Worm (Caenorhabditis elegans) whole organism, early embryonic: ENCODE measurements around the gene ugt-60.

Experiments used
- B0310.2 ChIP-seq: sonication (generic microtip); optimal IDR thresholded peaks from 2 replicates; lab custom pipeline; 2016; ENCODE audit warnings: mild to moderate bottlenecking, missing genetic modification characterization, missing compliant biosample characterization
- ama-1 ChIP-seq: fragments of 150-350 bp; optimal IDR thresholded peaks from 2 replicates; lab custom pipeline; 2014
- ceh-36 ChIP-seq: sonication (generic microtip); optimal IDR thresholded peaks from 2 replicates; lab custom pipeline; 2016; ENCODE audit warnings: missing genetic modification characterization, inconsistent platforms, missing compliant biosample characterization
- flt-1 ChIP-seq: fragments of 200-800 bp; sonication (Bioruptor generic); IDR thresholded peaks from 2 replicates; pipeline ENCODE4 v1.3.6; 2022; ENCODE audit warnings: missing genetic modification characterization, missing compliant biosample characterization
- hmbx-1 ChIP-seq: sonication (generic microtip); optimal IDR thresholded peaks from 2 replicates; lab custom pipeline; 2016; ENCODE audit warnings: mild to moderate bottlenecking, missing genetic modification characterization, missing compliant biosample characterization
- hnd-1 ChIP-seq: sonication (generic microtip); optimal IDR thresholded peaks from 2 replicates; lab custom pipeline; 2016; ENCODE audit warnings: missing genetic modification characterization, missing compliant biosample characterization
- scrt-1 ChIP-seq: fragments of 200-800 bp; sonication (Bioruptor generic); IDR thresholded peaks from 2 replicates; pipeline ENCODE4 v1.3.6; 2022; ENCODE audit warnings: missing genetic modification characterization, missing compliant biosample characterization
- sea-1 ChIP-seq: fragments of 200-800 bp; sonication (Bioruptor generic); conservative IDR thresholded peaks from 2 replicates; pipeline ENCODE4 v1.3.6; 2022; ENCODE audit warnings: missing genetic modification characterization, missing compliant biosample characterization
- tbx-11 ChIP-seq: fragments of 200-800 bp; sonication (Bioruptor generic); IDR thresholded peaks from 2 replicates; pipeline ENCODE4 v1.3.6; 2022; ENCODE audit warnings: missing genetic modification characterization, missing compliant biosample characterization
- tbx-37 ChIP-seq: fragments of 200-800 bp; sonication (Bioruptor generic); conservative IDR thresholded peaks from 2 replicates; pipeline ENCODE4 v1.3.6; 2022; ENCODE audit warnings: missing genetic modification reagents, missing genetic modification characterization, missing compliant biosample characterization
- tra-4 ChIP-seq: sonication (generic microtip); optimal IDR thresholded peaks from 2 replicates; lab custom pipeline; 2017; ENCODE audit warnings: missing genetic modification characterization, missing compliant biosample characterization

DNA sequence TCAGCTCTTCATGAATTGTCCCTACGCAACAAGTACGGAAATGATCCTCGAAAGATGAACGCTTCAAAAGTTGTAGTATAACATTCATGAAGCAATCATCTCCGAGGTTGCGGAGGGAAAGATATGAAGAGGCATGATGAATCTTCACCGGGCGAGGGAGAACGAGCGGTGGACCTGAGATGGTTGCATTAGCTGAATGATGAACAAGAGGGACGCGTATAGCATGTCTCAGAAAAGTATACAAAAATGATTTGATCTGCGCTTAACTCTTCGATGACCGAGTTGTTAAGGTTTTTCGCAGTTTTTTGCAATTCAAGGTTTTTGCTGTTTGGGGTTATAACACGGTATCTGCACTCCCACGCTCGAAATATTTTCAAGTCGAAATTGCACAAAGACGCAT, 7.1 kb upstream of the ugt-60 start, which contains the start of gene C07A9.10:
- no peak for TF ChIP-seq ama-1 (lab: Kevin White, UChicago)
- TF ChIP-seq sea-1 (GFP tag; lab: Robert Waterston, UW), result no peak
- TF ChIP-seq tra-4, result no peak
- no peak for TF ChIP-seq scrt-1
- TF ChIP-seq ceh-36 (tag; lab: Kevin White, UChicago), result no peak
- TF ChIP-seq hnd-1 (tag; lab: Kevin White, UChicago), result no peak
- no peak for TF ChIP-seq flt-1 (GFP tag; lab: Robert Waterston, UW)
- no peak for TF ChIP-seq tbx-11 (GFP tag; lab: Robert Waterston, UW)
- no peak for TF ChIP-seq hmbx-1 (tag; lab: Kevin White, UChicago)
- no peak for TF ChIP-seq tbx-37 (GFP tag; lab: Robert Waterston, UW)
- TF ChIP-seq B0310.2, result no peak
